Worm (Caenorhabditis elegans) whole organism, young adult: ENCODE measurements around the gene F59A7.5.
A peak's percentile ranks its signal among the peaks of the same experiment; 100 is the strongest.

ENCODE experiments used
- C06A6.2 ChIP-seq: fragments of 200-800 bp; sonication (Bioruptor generic); conservative IDR thresholded peaks from 2 replicates; pipeline ENCODE4 v1.3.6; 2022; ENCODE audit warnings: missing genetic modification characterization, missing compliant biosample characterization
- D2030.7 ChIP-seq: fragments of 200-800 bp; sonication (Bioruptor generic); IDR thresholded peaks from 2 replicates; pipeline ENCODE4 v1.3.6; 2022; ENCODE audit warnings: missing genetic modification reagents, missing genetic modification characterization, missing compliant biosample characterization
- F10E7.11 ChIP-seq: sonication (generic microtip); optimal IDR thresholded peaks from 2 replicates; lab custom pipeline; 2017; ENCODE audit warnings: mild to moderate bottlenecking, missing genetic modification characterization, moderate library complexity, missing compliant biosample characterization
- F49E8.2 ChIP-seq: sonication (generic microtip); optimal IDR thresholded peaks from 3 replicates; lab custom pipeline; 2017; ENCODE audit warnings: missing genetic modification characterization, mild to moderate bottlenecking, missing compliant biosample characterization, antibody characterized with exemption, moderate library complexity; ENCODE audit not compliant: insufficient read depth
- K12H6.12 ChIP-seq: fragments of 200-800 bp; sonication (Bioruptor generic); optimal IDR thresholded peaks from 2 replicates; lab custom pipeline; 2018; ENCODE audit warnings: mild to moderate bottlenecking, missing genetic modification characterization, missing compliant biosample characterization
- akir-1 ChIP-seq: fragments of 200-800 bp; sonication (Bioruptor generic); optimal IDR thresholded peaks from 2 replicates; lab custom pipeline; 2018; ENCODE audit warnings: mild to moderate bottlenecking, missing genetic modification characterization, moderate library complexity, missing compliant biosample characterization
- attf-3 ChIP-seq: fragments of 200-800 bp; sonication (Bioruptor generic); conservative IDR thresholded peaks from 2 replicates; pipeline ENCODE4 v1.3.6; 2022; ENCODE audit warnings: missing genetic modification reagents, missing genetic modification characterization, missing compliant biosample characterization
- bed-1 ChIP-seq: fragments of 200-800 bp; sonication (Bioruptor generic); IDR thresholded peaks from 2 replicates; pipeline ENCODE4 v1.3.6; 2022; ENCODE audit warnings: missing genetic modification reagents, missing genetic modification characterization, missing compliant biosample characterization
- ceh-100 ChIP-seq: fragments of 200-800 bp; sonication (Bioruptor generic); IDR thresholded peaks from 2 replicates; pipeline ENCODE4 v1.3.6; 2022; ENCODE audit warnings: missing genetic modification reagents, missing genetic modification characterization, missing compliant biosample characterization
- ceh-27 ChIP-seq: fragments of 200-800 bp; sonication (Bioruptor generic); optimal IDR thresholded peaks from 2 replicates; lab custom pipeline; 2018; ENCODE audit warnings: mild to moderate bottlenecking, missing genetic modification characterization, moderate library complexity, missing compliant biosample characterization
- ceh-40 ChIP-seq: fragments of 200-800 bp; sonication (Bioruptor generic); IDR thresholded peaks from 2 replicates; pipeline ENCODE4 v1.3.6; 2022; ENCODE audit warnings: missing genetic modification characterization, missing compliant biosample characterization
- ceh-58 ChIP-seq: fragments of 200-800 bp; sonication (Bioruptor generic); IDR thresholded peaks from 2 replicates; pipeline ENCODE4 v1.3.6; 2022; ENCODE audit warnings: missing genetic modification characterization, missing compliant biosample characterization
- efl-1 ChIP-seq: fragments of 150-350 bp; optimal IDR thresholded peaks from 2 replicates; lab custom pipeline; 2014; ENCODE audit warnings: missing biosample characterization, missing genetic modification reagents, missing genetic modification characterization
- egl-18 ChIP-seq: fragments of 200-800 bp; sonication (Bioruptor generic); IDR thresholded peaks from 2 replicates; pipeline ENCODE4 v1.3.6; 2022; ENCODE audit warnings: missing genetic modification reagents, missing genetic modification characterization, missing compliant biosample characterization
- egl-44 ChIP-seq: fragments of 200-800 bp; sonication (Bioruptor generic); IDR thresholded peaks from 2 replicates; pipeline ENCODE4 v1.3.6; 2022; ENCODE audit warnings: missing genetic modification reagents, missing genetic modification characterization, missing compliant biosample characterization
- egrh-3 ChIP-seq: fragments of 200-800 bp; sonication (Bioruptor generic); IDR thresholded peaks from 2 replicates; pipeline ENCODE4 v1.3.6; 2022; ENCODE audit warnings: missing genetic modification reagents, missing genetic modification characterization, missing compliant biosample characterization
- ets-4 ChIP-seq: fragments of 200-800 bp; sonication (Bioruptor generic); optimal IDR thresholded peaks from 2 replicates; lab custom pipeline; 2018; ENCODE audit warnings: mild to moderate bottlenecking, missing genetic modification characterization, missing compliant biosample characterization
- hsf-1 ChIP-seq: fragments of 200-800 bp; sonication (Bioruptor generic); IDR thresholded peaks from 2 replicates; pipeline ENCODE4 v1.3.6; 2022; ENCODE audit warnings: missing genetic modification reagents, missing genetic modification characterization, missing compliant biosample characterization
- lin-26 ChIP-seq: fragments of 200-800 bp; sonication (Bioruptor generic); IDR thresholded peaks from 2 replicates; pipeline ENCODE4 v1.3.6; 2022; ENCODE audit warnings: missing genetic modification reagents, missing genetic modification characterization, missing compliant biosample characterization
- lin-35 ChIP-seq, 3 experiments: fragments of 150-350 bp in 2 of 3; sonication (generic microtip) in 1 of 3; optimal IDR thresholded peaks; 2 replicates each; lab custom pipeline; 2014 to 2018; ENCODE audit warnings: missing biosample characterization in 3 of 3, missing genetic modification characterization in 3 of 3, missing genetic modification reagents in 3 of 3
- lir-1 ChIP-seq: fragments of 200-800 bp; sonication (Bioruptor generic); conservative IDR thresholded peaks from 2 replicates; pipeline ENCODE4 v1.3.6; 2022; ENCODE audit warnings: missing genetic modification reagents, missing genetic modification characterization, missing compliant biosample characterization
- lsy-27 ChIP-seq: sonication (generic microtip); optimal IDR thresholded peaks from 2 replicates; lab custom pipeline; 2017; ENCODE audit warnings: missing genetic modification characterization, mild to moderate bottlenecking, missing compliant biosample characterization, antibody characterized with exemption, missing genotype, borderline replicate concordance; ENCODE audit not compliant: insufficient read depth
- madf-3 ChIP-seq: fragments of 200-800 bp; sonication (Bioruptor generic); IDR thresholded peaks from 2 replicates; pipeline ENCODE4 v1.3.6; 2022; ENCODE audit warnings: missing genetic modification reagents, missing genetic modification characterization, missing compliant biosample characterization
- madf-8 ChIP-seq: fragments of 200-800 bp; sonication (Bioruptor generic); conservative IDR thresholded peaks from 2 replicates; pipeline ENCODE4 v1.3.6; 2022; ENCODE audit warnings: missing genetic modification reagents, missing genetic modification characterization, missing compliant biosample characterization
- mxl-1 ChIP-seq: sonication (generic microtip); optimal IDR thresholded peaks from 2 replicates; lab custom pipeline; 2016; ENCODE audit warnings: missing genetic modification characterization, missing compliant biosample characterization
- nfya-1 ChIP-seq: sonication (generic microtip); optimal IDR thresholded peaks from 2 replicates; lab custom pipeline; 2017; ENCODE audit warnings: antibody characterized with exemption, missing compliant biosample characterization, missing genetic modification characterization, borderline replicate concordance; ENCODE audit not compliant: insufficient read depth
- nhr-120 ChIP-seq: fragments of 200-800 bp; sonication (Bioruptor generic); IDR thresholded peaks from 2 replicates; pipeline ENCODE4 v1.3.6; 2022; ENCODE audit warnings: missing genetic modification characterization, missing compliant biosample characterization
- nhr-179 ChIP-seq: sonication (generic microtip); optimal IDR thresholded peaks from 2 replicates; lab custom pipeline; 2016; ENCODE audit warnings: mild to moderate bottlenecking, missing genetic modification characterization, missing compliant biosample characterization
- nhr-80 ChIP-seq: sonication (generic microtip); optimal IDR thresholded peaks from 2 replicates; lab custom pipeline; 2016; ENCODE audit warnings: missing genetic modification characterization, missing compliant biosample characterization
- nhr-90 ChIP-seq: sonication (generic microtip); optimal IDR thresholded peaks from 2 replicates; lab custom pipeline; 2016; ENCODE audit warnings: missing genotype, mild to moderate bottlenecking, missing genetic modification characterization, missing compliant biosample characterization
- pbrm-1 ChIP-seq: fragments of 200-800 bp; sonication (Bioruptor generic); IDR thresholded peaks from 2 replicates; pipeline ENCODE4 v1.3.6; 2022; ENCODE audit warnings: missing genetic modification reagents, missing genetic modification characterization, missing compliant biosample characterization
- snpc-1.3 ChIP-seq: sonication (generic microtip); optimal IDR thresholded peaks from 2 replicates; lab custom pipeline; 2017; ENCODE audit warnings: missing genetic modification characterization, mild to moderate bottlenecking, missing compliant biosample characterization, antibody characterized with exemption, moderate library complexity, missing genotype, missing genetic modification reagents; ENCODE audit not compliant: insufficient read depth
- snpc-4 ChIP-seq, 5 experiments: fragments of 150-350 bp in 1 of 5; sonication (generic microtip) in 4 of 5; optimal IDR thresholded peaks; 2 replicates each; lab custom pipeline; 2014 to 2018; ENCODE audit warnings: missing genetic modification characterization in 5 of 5, missing biosample characterization in 3 of 5, antibody characterized with exemption in 2 of 5, mild to moderate bottlenecking in 2 of 5, missing compliant biosample characterization in 2 of 5, missing genotype in 2 of 5, moderate library complexity in 2 of 5, missing genetic modification reagents in 1 of 5
- tbp1 ChIP-seq: fragments of 200-800 bp; sonication (Bioruptor generic); optimal IDR thresholded peaks from 2 replicates; lab custom pipeline; 2018; ENCODE audit warnings: mild to moderate bottlenecking, missing genetic modification characterization, missing compliant biosample characterization
- zfh-2 ChIP-seq: fragments of 200-800 bp; sonication (Bioruptor generic); conservative IDR thresholded peaks from 2 replicates; pipeline ENCODE4 v1.3.6; 2022; ENCODE audit warnings: missing genetic modification reagents, missing genetic modification characterization, missing compliant biosample characterization
- zim-3 ChIP-seq: sonication (generic microtip); optimal IDR thresholded peaks from 2 replicates; lab custom pipeline; 2017; ENCODE audit warnings: mild to moderate bottlenecking, missing genetic modification characterization, moderate library complexity, missing compliant biosample characterization
- ztf-3 ChIP-seq: fragments of 200-800 bp; sonication (Bioruptor generic); optimal IDR thresholded peaks from 2 replicates; lab custom pipeline; 2018; ENCODE audit warnings: mild to moderate bottlenecking, missing genetic modification characterization, missing compliant biosample characterization
- ztf-6 ChIP-seq: fragments of 200-800 bp; sonication (Bioruptor generic); IDR thresholded peaks from 2 replicates; pipeline ENCODE4 v1.3.6; 2022; ENCODE audit warnings: missing genetic modification reagents, missing genetic modification characterization, missing compliant biosample characterization

F59A7.5 gene

ce11 chrV:2045956-2046355 is 23.5 kb downstream of the F59A7.5 start, which contains the start of gene Y40B10A.5:
Gene Y40B10A.5, minus strand, starts transcription at chrV:2046056.
- no peak for TF ChIP-seq ceh-100
- no peak for TF ChIP-seq nhr-120 (GFP tag; lab: Robert Waterston, UW)
- TF ChIP-seq K12H6.12: no peak
- TF ChIP-seq ztf-3 (GFP tag; lab: Kevin White, UChicago): no peak

ce11 chrV:2050136-2050535 is 27.7 kb downstream of the F59A7.5 start, which contains the start of gene comt-4:
Gene comt-4, minus strand, starts transcription at chrV:2050185.
- TF ChIP-seq nhr-120 (GFP tag; lab: Robert Waterston, UW) (no peak), nhr-80 (tag; lab: Kevin White, UChicago) (peak; percentile 31)

- TF ChIP-seq madf-8 (GFP tag; lab: Robert Waterston, UW) (no peak), snpc-1.3 (tag; lab: Kevin White, UChicago) (no peak), F10E7.11 (tag; lab: Kevin White, UChicago) (no peak), ets-4 (no peak), zfh-2 (GFP tag; lab: Robert Waterston, UW) (peak; percentile 93), lin-26 (0 out of 2 replicates have a peak, but pooled peaks have one; percentile 48), ceh-27 (no peak), ztf-3 (GFP tag; lab: Kevin White, UChicago) (no peak), madf-3 (0 out of 2 replicates have a peak, but pooled peaks have one; percentile 38), egrh-3 (GFP tag; lab: Robert Waterston, UW) (peak; percentile 97), D2030.7 (GFP tag; lab: Robert Waterston, UW) (no peak), nhr-90 (tag; lab: Kevin White, UChicago) (no peak), egl-18 (GFP tag; lab: Robert Waterston, UW) (0 out of 2 replicates have a peak, but pooled peaks have one; percentile 28), snpc-4 (GFP tag; optimal IDR thresholded peaks at IDR 0.05; lab: Kevin White, UChicago) (no peak), snpc-4 (tag; optimal IDR thresholded peaks at IDR 0.05; lab: Kevin White, UChicago) (no peak), hsf-1 (GFP tag; lab: Robert Waterston, UW) (0 out of 2 replicates have a peak, but pooled peaks have one; percentile 8), C06A6.2 (GFP tag; lab: Robert Waterston, UW) (no peak), ceh-40 (GFP tag; lab: Robert Waterston, UW) (no peak)
Measured at ce11 chrV:2050790-2051189, 28.3 kb downstream of the F59A7.5 start.

ce11 chrV:2051507-2051906 is 29.0 kb downstream of the F59A7.5 start, which contains the start of gene Y40B10A.11:
Gene Y40B10A.11, minus strand, starts transcription at chrV:2051607.
- TF ChIP-seq egl-44 (GFP tag; lab: Robert Waterston, UW): no peak
- no peak for TF ChIP-seq lin-35 (GFP tag; optimal IDR thresholded peaks at IDR 0.05; lab: Kevin White, UChicago)
- no peak for TF ChIP-seq lsy-27
- no peak for TF ChIP-seq hsf-1 (GFP tag; lab: Robert Waterston, UW)
- no peak for TF ChIP-seq ztf-6 (GFP tag; lab: Robert Waterston, UW)
- no peak for TF ChIP-seq mxl-1 (tag; lab: Kevin White, UChicago)
- no peak for TF ChIP-seq pbrm-1 (GFP tag; lab: Robert Waterston, UW)
- no peak for TF ChIP-seq attf-3 (GFP tag; lab: Robert Waterston, UW)
- no peak for TF ChIP-seq F49E8.2 (tag; lab: Kevin White, UChicago)
- no peak for TF ChIP-seq nfya-1 (tag; lab: Kevin White, UChicago)

ce11 chrV:2053509-2053908 is 31.0 kb downstream of the F59A7.5 start, which contains the start of gene comt-5:
Gene comt-5, minus strand, starts transcription at chrV:2053609.
- TF ChIP-seq bed-1 (GFP tag; lab: Robert Waterston, UW) (no peak), ceh-100 (no peak), nhr-179 (tag; lab: Kevin White, UChicago) (no peak), tbp1 (no peak), efl-1 (GFP tag; lab: Kevin White, UChicago) (no peak), akir-1 (GFP tag; lab: Kevin White, UChicago) (no peak), egl-18 (GFP tag; lab: Robert Waterston, UW) (no peak), F49E8.2 (tag; lab: Kevin White, UChicago) (no peak), lir-1 (no peak), zim-3 (no peak), ceh-58 (GFP tag; lab: Robert Waterston, UW) (no peak)
- TF ChIP-seq, all 124 proteins: peak for 0
